Fruit fly (Drosophila melanogaster) whole organism, embryonic: ENCODE data around the gene lute.
A peak's percentile ranks its signal among the peaks of the same experiment; 100 is the strongest.

Source experiments
- Ada2b ChIP-seq: fragments of 200-800 bp; sonication (Bioruptor generic); IDR thresholded peaks from 2 replicates; pipeline ENCODE4 v1.3.6; 2022; ENCODE audit warnings: missing biosample characterization, missing genetic modification characterization
- Adf1 ChIP-seq: fragments of 200-800 bp; sonication (Bioruptor generic); IDR thresholded peaks from 2 replicates; pipeline ENCODE4 v1.3.6; 2022; ENCODE audit warnings: missing biosample characterization, missing genetic modification characterization
- B-H2 ChIP-seq: fragments of 200-800 bp; sonication (Bioruptor generic); optimal IDR thresholded peaks from 2 replicates; lab custom pipeline; 2018; ENCODE audit warnings: missing biosample characterization, mild to moderate bottlenecking, missing genetic modification characterization
- CG10462 ChIP-seq: fragments of 200-800 bp; sonication (Bioruptor generic); optimal IDR thresholded peaks from 2 replicates; lab custom pipeline; 2016; ENCODE audit warnings: missing biosample characterization, missing genetic modification characterization
- CG12236 ChIP-seq: fragments of 200-800 bp; sonication (Bioruptor generic); optimal IDR thresholded peaks from 2 replicates; lab custom pipeline; 2016; ENCODE audit warnings: missing biosample characterization, missing genetic modification characterization
- CG13123 ChIP-seq: fragments of 200-800 bp; sonication (Bioruptor generic); optimal IDR thresholded peaks from 2 replicates; lab custom pipeline; 2016; ENCODE audit warnings: missing biosample characterization, missing genetic modification characterization
- CG13775 ChIP-seq: fragments of 200-800 bp; sonication (Bioruptor generic); optimal IDR thresholded peaks from 3 replicates; lab custom pipeline; 2017; ENCODE audit warnings: missing biosample characterization, mild to moderate bottlenecking, missing genetic modification characterization
- CG17328 ChIP-seq: fragments of 200-800 bp; sonication (Bioruptor generic); IDR thresholded peaks from 2 replicates; pipeline ENCODE4 v1.3.6; 2022; ENCODE audit warnings: missing biosample characterization, missing genetic modification characterization
- CG17829 ChIP-seq: fragments of 200-800 bp; optimal IDR thresholded peaks from 2 replicates; lab custom pipeline; 2019; ENCODE audit warnings: missing biosample characterization, mild to moderate bottlenecking, missing genetic modification characterization, moderate library complexity
- CG1832 ChIP-seq: fragments of 200-800 bp; sonication (Bioruptor generic); optimal IDR thresholded peaks from 2 replicates; lab custom pipeline; 2017; ENCODE audit warnings: missing biosample characterization, mild to moderate bottlenecking, missing genetic modification characterization, inconsistent platforms
- CG18764 ChIP-seq: fragments of 200-800 bp; sonication (Bioruptor generic); optimal IDR thresholded peaks from 3 replicates; lab custom pipeline; 2016; ENCODE audit warnings: missing biosample characterization, missing genetic modification characterization
- CG2120 ChIP-seq: fragments of 200-800 bp; sonication (Bioruptor generic); optimal IDR thresholded peaks from 3 replicates; lab custom pipeline; 2016; ENCODE audit warnings: missing biosample characterization, missing genetic modification characterization
- CG3407 ChIP-seq: fragments of 200-800 bp; sonication (Bioruptor generic); optimal IDR thresholded peaks from 2 replicates; lab custom pipeline; 2018; ENCODE audit warnings: missing biosample characterization, mild to moderate bottlenecking, missing genetic modification characterization
- CG34422 ChIP-seq: fragments of 200-800 bp; sonication (Bioruptor generic); IDR thresholded peaks from 3 replicates; pipeline ENCODE4 v1.3.6; 2022; ENCODE audit warnings: missing biosample characterization, missing genetic modification characterization
- CG6175 ChIP-seq: fragments of 200-800 bp; sonication (Bioruptor generic); IDR thresholded peaks from 3 replicates; pipeline ENCODE4 v1.3.6; 2022; ENCODE audit warnings: missing biosample characterization, missing genetic modification characterization
- CG7357 ChIP-seq: fragments of 200-800 bp; sonication (Bioruptor generic); IDR thresholded peaks from 3 replicates; pipeline ENCODE4 v1.3.6; 2022; ENCODE audit warnings: missing biosample characterization, missing genetic modification characterization
- CG7372 ChIP-seq: fragments of 200-800 bp; sonication (Bioruptor generic); IDR thresholded peaks from 2 replicates; pipeline ENCODE4 v1.3.6; 2022; ENCODE audit warnings: missing biosample characterization, missing genetic modification characterization
- CG8089 ChIP-seq: fragments of 200-800 bp; sonication (Bioruptor generic); optimal IDR thresholded peaks from 3 replicates; lab custom pipeline; 2016; ENCODE audit warnings: missing biosample characterization, missing genetic modification characterization
- D19B ChIP-seq: fragments of 200-800 bp; sonication (Bioruptor generic); optimal IDR thresholded peaks from 2 replicates; lab custom pipeline; 2017; ENCODE audit warnings: missing biosample characterization, mild to moderate bottlenecking, missing genetic modification characterization
- Deaf1 ChIP-seq: fragments of 200-800 bp; optimal IDR thresholded peaks from 3 replicates; lab custom pipeline; 2019; ENCODE audit warnings: missing biosample characterization, mild to moderate bottlenecking, missing genetic modification characterization, moderate library complexity
- Dek ChIP-seq: fragments of 200-800 bp; sonication (Bioruptor generic); optimal IDR thresholded peaks from 3 replicates; lab custom pipeline; 2019; ENCODE audit warnings: missing biosample characterization, mild to moderate bottlenecking, missing genetic modification characterization, moderate library complexity
- Jarid2 ChIP-seq: fragments of 200-800 bp; sonication (Bioruptor generic); optimal IDR thresholded peaks from 3 replicates; lab custom pipeline; 2017; ENCODE audit warnings: mild to moderate bottlenecking, missing biosample characterization, missing genetic modification reagents, missing genetic modification characterization
- Oli ChIP-seq: fragments of 200-800 bp; sonication (Bioruptor generic); optimal IDR thresholded peaks from 2 replicates; lab custom pipeline; 2018; ENCODE audit warnings: missing biosample characterization, mild to moderate bottlenecking, missing genetic modification characterization, moderate library complexity
- Opbp ChIP-seq: fragments of 200-800 bp; sonication (Bioruptor generic); IDR thresholded peaks from 3 replicates; pipeline ENCODE4 v1.3.6; 2022; ENCODE audit warnings: missing biosample characterization, missing genetic modification characterization; ENCODE audit not compliant: partially characterized antibody
- PHDP ChIP-seq: fragments of 200-800 bp; sonication (Bioruptor generic); optimal IDR thresholded peaks from 3 replicates; lab custom pipeline; 2018; ENCODE audit warnings: missing biosample characterization, mild to moderate bottlenecking, missing genetic modification characterization, moderate library complexity
- Rx ChIP-seq: fragments of 200-800 bp; sonication (Bioruptor generic); IDR thresholded peaks from 2 replicates; pipeline ENCODE4 v1.3.6; 2022; ENCODE audit warnings: missing biosample characterization, missing genetic modification characterization
- bbx ChIP-seq: fragments of 200-800 bp; sonication (Bioruptor generic); IDR thresholded peaks from 2 replicates; pipeline ENCODE4 v1.3.6; 2022; ENCODE audit warnings: missing biosample characterization, missing genetic modification characterization; ENCODE audit not compliant: partially characterized antibody
- bcd ChIP-seq: fragments of 200-800 bp; sonication (Bioruptor generic); optimal IDR thresholded peaks from 2 replicates; lab custom pipeline; 2017; ENCODE audit warnings: missing biosample characterization, mild to moderate bottlenecking, missing genetic modification characterization
- bsh ChIP-seq, 2 experiments: fragments of 200-800 bp; sonication (Bioruptor generic); optimal IDR thresholded peaks; 2 replicates each; lab custom pipeline; 2017 to 2018; ENCODE audit warnings: mild to moderate bottlenecking in 2 of 2, missing biosample characterization in 2 of 2, missing genetic modification characterization in 2 of 2, moderate library complexity in 1 of 2
- cato ChIP-seq: fragments of 200-800 bp; sonication (Bioruptor generic); optimal IDR thresholded peaks from 2 replicates; lab custom pipeline; 2016; ENCODE audit warnings: missing biosample characterization, missing genetic modification characterization, borderline replicate concordance
- chinmo ChIP-seq: fragments of 200-800 bp; sonication (Bioruptor generic); IDR thresholded peaks from 4 replicates; pipeline ENCODE4 v1.3.6; 2022; ENCODE audit warnings: missing biosample characterization, missing genetic modification characterization; ENCODE audit not compliant: partially characterized antibody
- corto ChIP-seq: fragments of 200-800 bp; sonication (Bioruptor generic); optimal IDR thresholded peaks from 2 replicates; lab custom pipeline; 2016; ENCODE audit warnings: missing biosample characterization, mild to moderate bottlenecking, missing genetic modification characterization, moderate library complexity
- danr ChIP-seq: fragments of 200-800 bp; sonication (Bioruptor generic); IDR thresholded peaks from 2 replicates; pipeline ENCODE4 v1.3.6; 2022; ENCODE audit warnings: missing biosample characterization, missing genetic modification characterization
- dati ChIP-seq: fragments of 200-800 bp; sonication (Bioruptor generic); IDR thresholded peaks from 2 replicates; pipeline ENCODE4 v1.3.6; 2022; ENCODE audit warnings: missing biosample characterization, missing genetic modification characterization
- dm ChIP-seq: fragments of 200-800 bp; sonication (Bioruptor generic); optimal IDR thresholded peaks from 3 replicates; lab custom pipeline; 2016; ENCODE audit warnings: missing biosample characterization, missing genetic modification characterization
- ems ChIP-seq: fragments of 200-800 bp; sonication (Bioruptor generic); optimal IDR thresholded peaks from 3 replicates; lab custom pipeline; 2016; ENCODE audit warnings: missing biosample characterization, missing genetic modification characterization
- gce ChIP-seq: fragments of 200-800 bp; sonication (Bioruptor generic); IDR thresholded peaks from 3 replicates; pipeline ENCODE4 v1.3.6; 2022; ENCODE audit warnings: missing biosample characterization, missing genetic modification characterization
- gsb ChIP-seq: fragments of 200-800 bp; sonication (Bioruptor generic); IDR thresholded peaks from 2 replicates; pipeline ENCODE4 v1.3.6; 2022; ENCODE audit warnings: missing biosample characterization, missing genetic modification characterization
- kah ChIP-seq: fragments of 200-800 bp; sonication (Bioruptor generic); optimal IDR thresholded peaks from 2 replicates; lab custom pipeline; 2018; ENCODE audit warnings: missing biosample characterization, mild to moderate bottlenecking, missing genetic modification characterization
- kay ChIP-seq: fragments of 200-800 bp; sonication (Bioruptor generic); optimal IDR thresholded peaks from 2 replicates; lab custom pipeline; 2016; ENCODE audit warnings: missing biosample characterization, missing genetic modification characterization
- nau ChIP-seq: fragments of 200-800 bp; sonication (Bioruptor generic); optimal IDR thresholded peaks from 3 replicates; lab custom pipeline; 2017; ENCODE audit warnings: missing biosample characterization, mild to moderate bottlenecking, missing genetic modification characterization, missing genetic modification reagents
- otp ChIP-seq: fragments of 200-800 bp; sonication (Bioruptor generic); IDR thresholded peaks from 3 replicates; pipeline ENCODE4, ENCODE4 v1.3.6; 2022; ENCODE audit warnings: missing biosample characterization, missing genetic modification characterization
- scrt ChIP-seq: fragments of 200-800 bp; sonication (Bioruptor generic); optimal IDR thresholded peaks from 2 replicates; lab custom pipeline; 2018; ENCODE audit warnings: missing biosample characterization, mild to moderate bottlenecking, missing genetic modification characterization, moderate library complexity
- sisA ChIP-seq: fragments of 200-800 bp; sonication (Bioruptor generic); IDR thresholded peaks from 2 replicates; pipeline ENCODE4 v1.3.6; 2022; ENCODE audit warnings: missing biosample characterization, missing genetic modification characterization
- so ChIP-seq: fragments of 200-800 bp; sonication (Bioruptor generic); IDR thresholded peaks from 3 replicates; pipeline ENCODE4 v1.3.6; 2022; ENCODE audit warnings: missing biosample characterization, missing genetic modification characterization
- tio ChIP-seq: fragments of 200-800 bp; sonication (Bioruptor generic); optimal IDR thresholded peaks from 2 replicates; lab custom pipeline; 2017; ENCODE audit warnings: missing biosample characterization, missing genetic modification characterization, inconsistent platforms
- unc-4 ChIP-seq: fragments of 200-800 bp; sonication (Bioruptor generic); IDR thresholded peaks from 2 replicates; pipeline ENCODE4 v1.3.6; 2022; ENCODE audit warnings: missing biosample characterization, missing genetic modification characterization; ENCODE audit not compliant: partially characterized antibody
- zen2 ChIP-seq: fragments of 200-800 bp; sonication (Bioruptor generic); IDR thresholded peaks from 3 replicates; pipeline ENCODE4 v1.3.6; 2022; ENCODE audit warnings: missing biosample characterization, missing genetic modification characterization; ENCODE audit not compliant: partially characterized antibody

lute gene

dm6 chr3R:17420338-17420737, 40.6 kb downstream of the lute start, which contains the start of gene CG42835 (continued):
- no peak for TF ChIP-seq CG17829 (tag; lab: Kevin White, UChicago)
- no peak for TF ChIP-seq CG18764 (GFP tag; lab: Kevin White, UChicago)

- TF ChIP-seq sisA (GFP tag; lab: Robert Waterston, UW) (no peak), CG2120 (GFP tag; lab: Kevin White, UChicago) (no peak), danr (GFP tag; lab: Robert Waterston, UW) (no peak), CG1832 (no peak), CG17328 (GFP tag; lab: Robert Waterston, UW) (no peak), corto (no peak), gsb (GFP tag; lab: Robert Waterston, UW) (no peak), ems (GFP tag; lab: Kevin White, UChicago) (no peak), CG8089 (GFP tag; lab: Kevin White, UChicago) (no peak), CG7357 (GFP tag; lab: Robert Waterston, UW) (no peak), otp (GFP tag; lab: Robert Waterston, UW) (no peak), PHDP (tag; lab: Kevin White, UChicago) (no peak), bsh (GFP tag; optimal IDR thresholded peaks at IDR 0.05; lab: Kevin White, UChicago) (no peak), Ada2b (no peak), tio (GFP tag; lab: Kevin White, UChicago) (no peak)
Measured at dm6 chr3R:17422102-17422501, 42.4 kb downstream of the lute start, which contains the start of gene CG14332. Gene CG14332, minus strand, starts transcription at chr3R:17422202.

dm6 chr3R:17425417-17425915, 45.7 kb downstream of the lute start, which contains the start of gene cysu:
Gene cysu, plus strand, starts transcription at chr3R:17425768.
- no peak for TF ChIP-seq Opbp
- no peak for TF ChIP-seq bcd
- no peak for TF ChIP-seq CG3407 (GFP tag; lab: Kevin White, UChicago)
- TF ChIP-seq nau, result no peak
- no peak for TF ChIP-seq CG13123 (GFP tag; lab: Kevin White, UChicago)
- TF ChIP-seq CG12236 (GFP tag; lab: Kevin White, UChicago), result no peak
- TF ChIP-seq Adf1 (GFP tag; lab: Robert Waterston, UW), result peak; percentile 87
- no peak for TF ChIP-seq CG13775
- no peak for TF ChIP-seq so (GFP tag; lab: Robert Waterston, UW)
- TF ChIP-seq chinmo, result peak; percentile 82; the same call in 1 of the 4 replicates
- peak; percentile 58 for TF ChIP-seq Jarid2
- TF ChIP-seq B-H2, result no peak
- TF ChIP-seq gce (GFP tag; lab: Robert Waterston, UW), result no peak
- TF ChIP-seq D19B, result no peak
- TF ChIP-seq Rx (GFP tag; lab: Robert Waterston, UW), result no peak
- TF ChIP-seq scrt (GFP tag; lab: Kevin White, UChicago), result no peak
- no peak for TF ChIP-seq kay (GFP tag; lab: Kevin White, UChicago)
- TF ChIP-seq CG34422 (GFP tag; lab: Robert Waterston, UW), result no peak; the same call in 2 of the 3 replicates
- TF ChIP-seq CG8089 (GFP tag; lab: Kevin White, UChicago), result no peak
- TF ChIP-seq dm, result no peak
- no peak for TF ChIP-seq CG10462 (GFP tag; lab: Kevin White, UChicago)
- TF ChIP-seq bbx (GFP tag; lab: Robert Waterston, UW), result no peak
- TF ChIP-seq dati (GFP tag; lab: Robert Waterston, UW), result no peak
- no peak for TF ChIP-seq unc-4 (GFP tag; lab: Robert Waterston, UW)
- TF ChIP-seq corto, result no peak
- TF ChIP-seq CG7372 (GFP tag; lab: Robert Waterston, UW), result no peak
- no peak for TF ChIP-seq Dek (tag; lab: Kevin White, UChicago)
- no peak for TF ChIP-seq kah
- TF ChIP-seq CG6175 (GFP tag; lab: Robert Waterston, UW), result peak; percentile 63; the same call in 2 of the 3 replicates
- TF ChIP-seq cato (GFP tag; lab: Kevin White, UChicago), result no peak
- TF ChIP-seq Oli, result no peak
- no peak for TF ChIP-seq Deaf1
- peak; percentile 44; the same call in 1 of the 3 replicates for TF ChIP-seq zen2 (GFP tag; lab: Robert Waterston, UW)
